Fruit fly (Drosophila melanogaster): ENCODE data around the gene side-VII.

side-VII gene

DNA sequence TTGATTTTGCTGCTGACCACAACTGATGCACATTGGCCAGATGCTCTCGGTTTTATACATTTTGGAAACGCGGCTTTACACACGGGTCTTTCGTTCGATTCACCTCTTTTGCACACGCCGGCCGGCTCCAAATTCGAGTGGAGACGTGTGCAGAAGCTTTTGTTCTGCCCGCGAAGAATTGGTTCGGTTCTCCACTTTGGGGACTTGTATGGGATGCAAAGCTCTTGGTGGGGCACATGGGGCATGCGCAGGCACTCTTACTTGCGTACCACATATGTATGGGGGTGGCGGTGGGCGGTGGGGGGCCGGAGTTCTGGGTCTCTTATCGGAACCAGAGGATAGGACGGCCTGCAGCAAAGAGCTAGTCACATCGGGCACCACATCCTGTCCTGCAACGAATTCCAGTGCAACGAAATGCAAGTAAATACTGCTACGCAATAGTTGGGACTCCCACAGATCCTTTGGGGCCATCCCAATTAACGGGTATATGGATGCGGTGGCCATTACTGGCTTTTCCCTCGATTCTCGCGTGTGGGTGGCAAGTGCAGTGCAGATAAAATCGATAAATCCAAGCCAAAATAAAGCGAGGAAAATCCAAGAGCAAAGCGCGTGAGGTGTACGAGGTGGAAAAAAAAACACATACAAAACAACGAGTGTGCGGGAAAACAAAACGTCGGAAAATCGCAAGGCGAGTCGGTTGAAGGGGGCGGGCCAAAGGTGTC is 44.7 kb upstream of the side-VII start, which contains the start of the genes MtnA and CG8500 (continued):
- TF ChIP-seq sug (tag; optimal IDR thresholded peaks at IDR 0.05) (peak; percentile 40), H2.0 (GFP tag; IDR thresholded peaks at IDR 0.05) (no peak), CG11085 (GFP tag; IDR thresholded peaks at IDR 0.05) (no peak), slbo (GFP tag; IDR thresholded peaks at IDR 0.05) (no peak), odd (GFP tag; optimal IDR thresholded peaks at IDR 0.05) (no peak), dati (GFP tag; IDR thresholded peaks at IDR 0.05) (no peak), dm (GFP tag; optimal IDR thresholded peaks at IDR 0.05) (peak; percentile 3), Side (GFP tag; optimal IDR thresholded peaks at IDR 0.05) (no peak), Adf1 (GFP tag; IDR thresholded peaks at IDR 0.05) (peak; percentile 45; the same call in 1 of the 2 replicates), CG12299 (tag; optimal IDR thresholded peaks at IDR 0.05) (no peak), caup (GFP tag; optimal IDR thresholded peaks at IDR 0.05; ENCODE audit: severe bottlenecking) (peak; percentile 13), CG12155 (GFP tag; optimal IDR thresholded peaks at IDR 0.05) (peak; percentile 20), cad (GFP tag; optimal IDR thresholded peaks at IDR 0.05) (no peak), bowl (GFP tag; IDR thresholded peaks at IDR 0.05) (no peak), fd102C (GFP tag; optimal IDR thresholded peaks at IDR 0.05) (no peak), onecut (GFP tag; IDR thresholded peaks at IDR 0.05) (peak; percentile 87), klu (GFP tag; IDR thresholded peaks at IDR 0.05) (no peak), Hr3 (GFP tag; optimal IDR thresholded peaks at IDR 0.05) (no peak), CG6765 (GFP tag; optimal IDR thresholded peaks at IDR 0.05) (no peak), CG15479 (GFP tag; optimal IDR thresholded peaks at IDR 0.05) (no peak), zfh1 (GFP tag; IDR thresholded peaks at IDR 0.05) (no peak), cg (GFP tag; optimal IDR thresholded peaks at IDR 0.05) (no peak), CG17385 (GFP tag; optimal IDR thresholded peaks at IDR 0.05) (no peak), her (GFP tag; optimal IDR thresholded peaks at IDR 0.05) (no peak), oc (tag; optimal IDR thresholded peaks at IDR 0.05) (no peak), CG18476 (GFP tag; optimal IDR thresholded peaks at IDR 0.05) (no peak), br (optimal IDR thresholded peaks at IDR 0.05) (no peak), CG30403 (GFP tag; optimal IDR thresholded peaks at IDR 0.05) (no peak), fd96Cb (tag; optimal IDR thresholded peaks at IDR 0.05) (no peak), CG7271 (tag; optimal IDR thresholded peaks at IDR 0.05) (no peak), bab2 (GFP tag; optimal IDR thresholded peaks at IDR 0.05) (no peak), tin (GFP tag; optimal IDR thresholded peaks at IDR 0.05) (no peak), Elba2 (GFP tag; optimal IDR thresholded peaks at IDR 0.05) (no peak), CG5180 (GFP tag; optimal IDR thresholded peaks at IDR 0.05) (no peak), Chrac-16 (GFP tag; optimal IDR thresholded peaks at IDR 0.05) (no peak), CG13296 (GFP tag; optimal IDR thresholded peaks at IDR 0.05) (no peak), Oaz (GFP tag; IDR thresholded peaks at IDR 0.05) (no peak), ato (GFP tag; IDR thresholded peaks at IDR 0.05; ENCODE audit: partially characterized antibody) (no peak), gsb-n (tag; optimal IDR thresholded peaks at IDR 0.05) (no peak), amos (GFP tag; IDR thresholded peaks at IDR 0.05; ENCODE audit: partially characterized antibody) (peak; percentile 44; the same call in 1 of the 2 replicates), CG4854 (GFP tag; optimal IDR thresholded peaks at IDR 0.05) (no peak), nau (GFP tag; optimal IDR thresholded peaks at IDR 0.05) (no peak), CG5953 (GFP tag; IDR thresholded peaks at IDR 0.05) (no peak)

All from whole organism, embryonic.